Fruit fly (Drosophila melanogaster) whole organism, embryonic: ENCODE measurements around the gene Jhbp13.

Source experiments
- Atf3 ChIP-seq: fragments of 200-800 bp; sonication (Bioruptor generic); optimal IDR thresholded peaks from 3 replicates; lab custom pipeline; 2016; ENCODE audit warnings: missing biosample characterization, missing genetic modification characterization
- B-H2 ChIP-seq: fragments of 200-800 bp; sonication (Bioruptor generic); optimal IDR thresholded peaks from 2 replicates; lab custom pipeline; 2018; ENCODE audit warnings: missing biosample characterization, mild to moderate bottlenecking, missing genetic modification characterization
- CG10654 ChIP-seq: fragments of 200-800 bp; sonication (Bioruptor generic); optimal IDR thresholded peaks from 2 replicates; lab custom pipeline; 2016; ENCODE audit warnings: missing biosample characterization, missing genetic modification characterization
- CG11093 ChIP-seq: fragments of 200-800 bp; sonication (Bioruptor generic); IDR thresholded peaks from 3 replicates; pipeline ENCODE4 v1.3.6; 2022; ENCODE audit warnings: missing biosample characterization, missing genetic modification characterization
- CG13287 ChIP-seq: fragments of 200-800 bp; sonication (Bioruptor generic); IDR thresholded peaks from 2 replicates; pipeline ENCODE4 v1.3.6; 2022; ENCODE audit warnings: missing biosample characterization, missing genetic modification characterization; ENCODE audit not compliant: partially characterized antibody
- CG13775 ChIP-seq: fragments of 200-800 bp; sonication (Bioruptor generic); optimal IDR thresholded peaks from 3 replicates; lab custom pipeline; 2017; ENCODE audit warnings: missing biosample characterization, mild to moderate bottlenecking, missing genetic modification characterization
- CG14667 ChIP-seq: fragments of 200-800 bp; sonication (Bioruptor generic); IDR thresholded peaks from 2 replicates; pipeline ENCODE4 v1.3.6; 2022; ENCODE audit warnings: missing biosample characterization, missing genetic modification characterization
- CG14860 ChIP-seq: fragments of 200-800 bp; sonication (Bioruptor generic); IDR thresholded peaks from 3 replicates; pipeline ENCODE4 v1.3.6; 2022; ENCODE audit warnings: missing biosample characterization, missing genetic modification characterization; ENCODE audit not compliant: partially characterized antibody
- CG16815 ChIP-seq: fragments of 200-800 bp; sonication (Bioruptor generic); optimal IDR thresholded peaks from 3 replicates; lab custom pipeline; 2017; ENCODE audit warnings: missing biosample characterization, mild to moderate bottlenecking, missing genetic modification characterization
- CG17568 ChIP-seq: fragments of 200-800 bp; sonication (Bioruptor generic); optimal IDR thresholded peaks from 2 replicates; lab custom pipeline; 2018; ENCODE audit warnings: missing biosample characterization, mild to moderate bottlenecking, missing genetic modification characterization, moderate library complexity
- CG2889 ChIP-seq: fragments of 200-800 bp; sonication (Bioruptor generic); IDR thresholded peaks from 3 replicates; pipeline ENCODE4 v1.3.6; 2022; ENCODE audit warnings: missing biosample characterization, missing genetic modification characterization
- CG30431 ChIP-seq: fragments of 200-800 bp; sonication (Bioruptor generic); optimal IDR thresholded peaks from 2 replicates; lab custom pipeline; 2017; ENCODE audit warnings: missing biosample characterization, missing genetic modification characterization
- CG32767 ChIP-seq: fragments of 200-800 bp; sonication (Bioruptor generic); IDR thresholded peaks from 2 replicates; pipeline ENCODE4 v1.3.6; 2022; ENCODE audit warnings: missing biosample characterization, missing genetic modification characterization
- CG3407 ChIP-seq: fragments of 200-800 bp; sonication (Bioruptor generic); optimal IDR thresholded peaks from 2 replicates; lab custom pipeline; 2018; ENCODE audit warnings: missing biosample characterization, mild to moderate bottlenecking, missing genetic modification characterization
- CG34422 ChIP-seq: fragments of 200-800 bp; sonication (Bioruptor generic); IDR thresholded peaks from 3 replicates; pipeline ENCODE4 v1.3.6; 2022; ENCODE audit warnings: missing biosample characterization, missing genetic modification characterization
- CG3726 ChIP-seq: fragments of 200-800 bp; sonication (Bioruptor generic); IDR thresholded peaks from 3 replicates; pipeline ENCODE4, ENCODE4 v1.3.6; 2022; ENCODE audit warnings: missing biosample characterization, missing genetic modification characterization
- CG3847 ChIP-seq: fragments of 200-800 bp; sonication (Bioruptor generic); IDR thresholded peaks from 2 replicates; pipeline ENCODE4 v1.3.6; 2022; ENCODE audit warnings: missing biosample characterization, missing genetic modification characterization
- CG3995 ChIP-seq: fragments of 200-800 bp; sonication (Bioruptor generic); optimal IDR thresholded peaks from 3 replicates; lab custom pipeline; 2016; ENCODE audit warnings: missing biosample characterization, missing genetic modification characterization
- CG7271 ChIP-seq: fragments of 200-800 bp; sonication (Bioruptor generic); optimal IDR thresholded peaks from 2 replicates; lab custom pipeline; 2018; ENCODE audit warnings: missing biosample characterization, mild to moderate bottlenecking, missing genetic modification characterization, moderate library complexity
- CG7556 ChIP-seq: fragments of 200-800 bp; sonication (Bioruptor generic); optimal IDR thresholded peaks from 2 replicates; lab custom pipeline; 2017; ENCODE audit warnings: missing biosample characterization, mild to moderate bottlenecking, missing genetic modification characterization
- CG7839 ChIP-seq: fragments of 200-800 bp; sonication (Bioruptor generic); optimal IDR thresholded peaks from 3 replicates; lab custom pipeline; 2018; ENCODE audit warnings: missing biosample characterization, mild to moderate bottlenecking, missing genetic modification characterization, moderate library complexity
- CG7928 ChIP-seq: fragments of 200-800 bp; sonication (Bioruptor generic); optimal IDR thresholded peaks from 2 replicates; lab custom pipeline; 2017; ENCODE audit warnings: missing biosample characterization, mild to moderate bottlenecking, missing genetic modification characterization
- CG8281 ChIP-seq: fragments of 200-800 bp; sonication (Bioruptor generic); optimal IDR thresholded peaks from 2 replicates; lab custom pipeline; 2018; ENCODE audit warnings: missing biosample characterization, mild to moderate bottlenecking, missing genetic modification characterization, moderate library complexity
- CG8765 ChIP-seq: fragments of 200-800 bp; sonication (Bioruptor generic); IDR thresholded peaks from 2 replicates; pipeline ENCODE4 v1.3.6; 2022; ENCODE audit warnings: missing biosample characterization, missing genetic modification characterization
- Dad ChIP-seq: fragments of 200-800 bp; sonication (Bioruptor generic); optimal IDR thresholded peaks from 3 replicates; lab custom pipeline; 2016; ENCODE audit warnings: missing biosample characterization, missing genetic modification characterization
- ERR ChIP-seq: fragments of 200-800 bp; sonication (Bioruptor generic); optimal IDR thresholded peaks from 2 replicates; lab custom pipeline; 2016; ENCODE audit warnings: missing biosample characterization, missing genetic modification characterization
- HmgZ ChIP-seq: fragments of 200-800 bp; sonication (Bioruptor generic); optimal IDR thresholded peaks from 2 replicates; lab custom pipeline; 2018; ENCODE audit warnings: missing biosample characterization, mild to moderate bottlenecking, missing genetic modification characterization
- Hmx ChIP-seq: fragments of 200-800 bp; sonication (Bioruptor generic); optimal IDR thresholded peaks from 2 replicates; lab custom pipeline; 2016; ENCODE audit warnings: missing biosample characterization, missing genetic modification characterization
- Hr39 ChIP-seq: fragments of >200 bp; optimal IDR thresholded peaks from 2 replicates; lab custom pipeline; 2017
- Hr78 ChIP-seq, 2 experiments: fragments of 200-800 bp in 1 of 2; fragments of >200 bp in 1 of 2; sonication (Bioruptor generic) in 1 of 2; optimal IDR thresholded peaks; 2 replicates each; lab custom pipeline; 2017 to 2019; ENCODE audit warnings: missing biosample characterization in 2 of 2, missing genetic modification characterization in 2 of 2, mild to moderate bottlenecking in 1 of 2, moderate library complexity in 1 of 2
- Kr ChIP-seq: fragments of 200-800 bp; sonication (Bioruptor generic); optimal IDR thresholded peaks from 2 replicates; lab custom pipeline; 2017; ENCODE audit warnings: missing biosample characterization, mild to moderate bottlenecking, missing genetic modification characterization
- Lhr ChIP-seq: fragments of 200-800 bp; sonication (Bioruptor generic); optimal IDR thresholded peaks from 3 replicates; lab custom pipeline; 2017; ENCODE audit warnings: mild to moderate bottlenecking, missing biosample characterization, missing genetic modification reagents, missing genetic modification characterization
- Nf-YA ChIP-seq: fragments of 200-800 bp; sonication (Bioruptor generic); IDR thresholded peaks from 2 replicates; pipeline ENCODE4 v1.3.6; 2022; ENCODE audit warnings: missing biosample characterization, missing genetic modification characterization
- Pdp1 ChIP-seq, 2 experiments: fragments of 200-800 bp; sonication (Bioruptor generic); optimal IDR thresholded peaks; 3 replicates each; lab custom pipeline; 2016; ENCODE audit warnings: missing biosample characterization in 2 of 2, missing genetic modification characterization in 2 of 2, mild to moderate bottlenecking in 1 of 2, moderate library complexity in 1 of 2
- cato ChIP-seq: fragments of 200-800 bp; sonication (Bioruptor generic); optimal IDR thresholded peaks from 2 replicates; lab custom pipeline; 2016; ENCODE audit warnings: missing biosample characterization, missing genetic modification characterization, borderline replicate concordance
- caup ChIP-seq: fragments of 200-800 bp; sonication (Bioruptor generic); optimal IDR thresholded peaks from 3 replicates; lab custom pipeline; 2017; ENCODE audit warnings: missing biosample characterization, mild to moderate bottlenecking, missing genetic modification characterization, moderate library complexity; ENCODE audit not compliant: severe bottlenecking
- dati ChIP-seq: fragments of 200-800 bp; sonication (Bioruptor generic); IDR thresholded peaks from 2 replicates; pipeline ENCODE4 v1.3.6; 2022; ENCODE audit warnings: missing biosample characterization, missing genetic modification characterization
- dysf ChIP-seq: fragments of 200-800 bp; sonication (Bioruptor generic); IDR thresholded peaks from 3 replicates; pipeline ENCODE4 v1.3.6; 2022; ENCODE audit warnings: missing biosample characterization, missing genetic modification characterization
- fru ChIP-seq: fragments of >200 bp; optimal IDR thresholded peaks from 2 replicates; lab custom pipeline; 2017
- gcm2 ChIP-seq: fragments of 200-800 bp; sonication (Bioruptor generic); optimal IDR thresholded peaks from 2 replicates; lab custom pipeline; 2016; ENCODE audit warnings: missing biosample characterization, missing genetic modification characterization
- gem ChIP-seq: fragments of 200-800 bp; sonication (Bioruptor generic); optimal IDR thresholded peaks from 2 replicates; lab custom pipeline; 2019; ENCODE audit warnings: missing biosample characterization, mild to moderate bottlenecking, missing genetic modification characterization, moderate library complexity
- org-1 ChIP-seq: fragments of 200-800 bp; sonication (Bioruptor generic); optimal IDR thresholded peaks from 2 replicates; lab custom pipeline; 2017; ENCODE audit warnings: missing biosample characterization, missing genetic modification characterization
- pfk ChIP-seq: fragments of 200-800 bp; sonication (Bioruptor generic); optimal IDR thresholded peaks from 2 replicates; lab custom pipeline; 2018; ENCODE audit warnings: missing biosample characterization, mild to moderate bottlenecking, missing genetic modification characterization, moderate library complexity
- prd ChIP-seq, 3 experiments: fragments of >200 bp in 2 of 3; fragments of 200-800 bp in 1 of 3; sonication (Bioruptor generic) in 1 of 3; optimal IDR thresholded peaks in 2 of 3; IDR thresholded peaks in 1 of 3; 2 replicates in 2 of 3; 3 replicates in 1 of 3; pipeline versions ENCODE4 v1.3.6 to Lab custom; 2017 to 2022; ENCODE audit warnings: missing biosample characterization in 1 of 3, missing genetic modification characterization in 1 of 3
- rib ChIP-seq: fragments of 200-800 bp; sonication (Bioruptor generic); IDR thresholded peaks from 2 replicates; pipeline ENCODE4 v1.3.6; 2022; ENCODE audit warnings: missing biosample characterization, missing genetic modification characterization
- salm ChIP-seq: fragments of 200-800 bp; sonication (Bioruptor generic); optimal IDR thresholded peaks from 2 replicates; lab custom pipeline; 2018; ENCODE audit warnings: missing biosample characterization, mild to moderate bottlenecking, missing genetic modification characterization
- sna ChIP-seq: fragments of 200-800 bp; sonication (Bioruptor generic); IDR thresholded peaks from 2 replicates; pipeline ENCODE4 v1.3.6; 2022; ENCODE audit warnings: missing biosample characterization, missing genetic modification characterization; ENCODE audit not compliant: partially characterized antibody
- sqz ChIP-seq: fragments of 200-800 bp; sonication (Bioruptor generic); optimal IDR thresholded peaks from 3 replicates; lab custom pipeline; 2018; ENCODE audit warnings: missing biosample characterization, mild to moderate bottlenecking, missing genetic modification characterization
- stwl ChIP-seq: fragments of 200-800 bp; sonication (Bioruptor generic); optimal IDR thresholded peaks from 3 replicates; lab custom pipeline; 2018; ENCODE audit warnings: missing biosample characterization, mild to moderate bottlenecking, missing genetic modification characterization, moderate library complexity
- ttk ChIP-seq: fragments of 200-800 bp; sonication (Bioruptor generic); IDR thresholded peaks from 2 replicates; pipeline ENCODE4 v2.1.2; 2022; ENCODE audit warnings: missing biosample characterization, missing genetic modification characterization
- yki ChIP-seq: fragments of >200 bp; optimal IDR thresholded peaks from 3 replicates; lab custom pipeline; 2018

Jhbp13 gene

dm6 chr2L:13222225-13222648, 17.6 kb upstream of the Jhbp13 start, which contains the start of the genes Ski6 and CG16812 (continued):
- TF ChIP-seq CG17568 (GFP tag; lab: Kevin White, UChicago) (peak; percentile 83), CG7271 (peak; percentile 49), CG3726 (GFP tag; lab: Robert Waterston, UW) (no peak), CG8281 (tag; lab: Kevin White, UChicago) (no peak), CG3847 (GFP tag; lab: Robert Waterston, UW) (peak; percentile 69), CG11093 (GFP tag; lab: Robert Waterston, UW) (no peak), Kr (GFP tag; lab: Kevin White, UChicago) (no peak), dysf (GFP tag; lab: Robert Waterston, UW) (peak; percentile 60; the same call in 2 of the 3 replicates), CG10654 (peak; percentile 65), Lhr (no peak), CG13775 (GFP tag; lab: Kevin White, UChicago) (peak; percentile 65), fru (lab: Kevin White, UChicago) (no peak), CG7556 (GFP tag; lab: Kevin White, UChicago) (peak; percentile 65), CG3995 (GFP tag; lab: Kevin White, UChicago) (no peak), CG7928 (GFP tag; lab: Kevin White, UChicago) (no peak), CG34422 (GFP tag; lab: Robert Waterston, UW) (no peak), HmgZ (tag; lab: Kevin White, UChicago) (peak; percentile 75), sqz (GFP tag; lab: Kevin White, UChicago) (no peak), CG2889 (GFP tag; lab: Robert Waterston, UW) (no peak), Hr39 (lab: Kevin White, UChicago) (no peak), CG16815 (peak; percentile 60), CG3407 (peak; percentile 34), prd (optimal IDR thresholded peaks at IDR 0.05; lab: Kevin White, UChicago) (no peak), prd (GFP tag; IDR thresholded peaks at IDR 0.05; lab: Robert Waterston, UW) (peak; percentile 76), sna (0 out of 2 replicates have a peak, but pooled peaks have one; percentile 21), CG14667 (GFP tag; lab: Robert Waterston, UW) (no peak; the same call in 1 of the 2 replicates), Atf3 (GFP tag; lab: Kevin White, UChicago) (no peak), gem (tag; lab: Kevin White, UChicago) (peak; percentile 89), Hr78 (GFP tag; optimal IDR thresholded peaks at IDR 0.05; lab: Kevin White, UChicago) (no peak), Nf-YA (GFP tag; lab: Robert Waterston, UW) (0 out of 2 replicates have a peak, but pooled peaks have one; percentile 4), B-H2 (GFP tag; lab: Kevin White, UChicago) (no peak), CG14860 (GFP tag; lab: Robert Waterston, UW) (no peak), CG7839 (tag; lab: Kevin White, UChicago) (no peak), Dad (GFP tag; lab: Kevin White, UChicago) (no peak), CG13287 (GFP tag; lab: Robert Waterston, UW) (peak; percentile 65), CG30431 (GFP tag; lab: Kevin White, UChicago) (no peak), dati (GFP tag; lab: Robert Waterston, UW) (no peak), CG8765 (GFP tag; lab: Robert Waterston, UW) (no peak), ERR (GFP tag; lab: Kevin White, UChicago) (no peak), stwl (tag; lab: Kevin White, UChicago) (peak; percentile 79), Hmx (GFP tag; lab: Kevin White, UChicago) (peak; percentile 35), gcm2 (no peak), CG32767 (no peak), ttk (GFP tag; lab: Robert Waterston, UW) (no peak; the same call in 1 of the 2 replicates), Pdp1 (GFP tag; optimal IDR thresholded peaks at IDR 0.05; lab: Kevin White, UChicago) (peak; percentile 42 to 56), pfk (GFP tag; lab: Kevin White, UChicago) (no peak), salm (tag; lab: Kevin White, UChicago) (peak; percentile 20), yki (lab: Kevin White, UChicago) (no peak), caup (GFP tag; lab: Kevin White, UChicago) (no peak), org-1 (GFP tag; lab: Kevin White, UChicago) (no peak), cato (GFP tag; lab: Kevin White, UChicago) (peak; percentile 34), rib (GFP tag; lab: Robert Waterston, UW) (no peak)
